Worm (Caenorhabditis elegans) whole organism, L2 larva: ENCODE data around the gene tpra-1.

Source experiments
- ama-1 ChIP-seq: fragments of 150-350 bp; optimal IDR thresholded peaks from 2 replicates; lab custom pipeline; 2018; ENCODE audit warnings: inconsistent platforms
- egl-27 ChIP-seq: sonication (generic microtip); optimal IDR thresholded peaks from 3 replicates; lab custom pipeline; 2017; ENCODE audit warnings: missing biosample characterization, missing genetic modification reagents, missing genetic modification characterization
- fos-1 ChIP-seq: fragments of 150-350 bp; optimal IDR thresholded peaks from 2 replicates; lab custom pipeline; 2014; ENCODE audit warnings: missing biosample characterization, missing genetic modification characterization
- lin-39 ChIP-seq: fragments of 150-350 bp; optimal IDR thresholded peaks from 2 replicates; lab custom pipeline; 2014; ENCODE audit warnings: missing biosample characterization, missing genetic modification reagents, missing genetic modification characterization
- nhr-237 ChIP-seq: fragments of 150-350 bp; optimal IDR thresholded peaks from 2 replicates; lab custom pipeline; 2014; ENCODE audit warnings: missing biosample characterization, missing genetic modification characterization
- snpc-4 ChIP-seq: fragments of 150-350 bp; optimal IDR thresholded peaks from 2 replicates; lab custom pipeline; 2014; ENCODE audit warnings: missing biosample characterization, missing genetic modification characterization
- unc-39 ChIP-seq: fragments of 150-350 bp; optimal IDR thresholded peaks from 2 replicates; lab custom pipeline; 2014; ENCODE audit warnings: missing biosample characterization, missing genetic modification characterization

ce11 chrIV:8994487-8994886 lies 38.2 kb downstream of the tpra-1 start:
- TF ChIP-seq fos-1 (no peak), egl-27 (no peak), ama-1 (lab: Kevin White, UChicago) (no peak), unc-39 (tag; lab: Kevin White, UChicago) (no peak), nhr-237 (tag; lab: Kevin White, UChicago) (no peak), snpc-4 (tag; lab: Kevin White, UChicago) (no peak), lin-39 (tag; lab: Kevin White, UChicago) (no peak)
